Fruit fly (Drosophila melanogaster): Measurements from ENCODE around the gene Trpgamma.

DNA sequence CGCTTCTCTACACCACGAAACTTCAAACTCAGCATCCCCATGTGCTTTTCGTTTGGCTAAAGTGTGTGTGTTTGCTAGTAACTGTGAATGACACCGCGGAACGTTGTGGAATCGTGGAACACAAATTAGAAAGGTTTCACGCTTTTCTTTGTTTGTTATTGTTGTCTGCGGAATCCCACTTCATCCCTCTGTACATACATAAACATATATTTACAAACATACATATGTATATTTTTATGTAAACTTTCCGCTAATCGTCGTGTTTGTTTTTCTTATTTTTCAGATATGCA is 14.1 kb upstream of the Trpgamma start:
- TF ChIP-seq cic (GFP tag; optimal IDR thresholded peaks at IDR 0.05): no peak
- no peak for TF ChIP-seq CG5204 (GFP tag; optimal IDR thresholded peaks at IDR 0.05)
- no peak for TF ChIP-seq kay (GFP tag; ENCODE audit: borderline replicate concordance)
